Worm (Caenorhabditis elegans) whole organism, young adult: ENCODE data around the gene F52D2.7.

Experiments used
- B0336.3 ChIP-seq: fragments of 200-800 bp; sonication (Bioruptor generic); IDR thresholded peaks from 2 replicates; pipeline ENCODE4 v1.3.6; 2022; ENCODE audit warnings: missing genetic modification characterization, missing compliant biosample characterization
- F57C9.4 ChIP-seq: sonication (generic microtip); optimal IDR thresholded peaks from 2 replicates; lab custom pipeline; 2017; ENCODE audit warnings: mild to moderate bottlenecking, missing genetic modification characterization, missing compliant biosample characterization
- efl-1 ChIP-seq: fragments of 150-350 bp; optimal IDR thresholded peaks from 2 replicates; lab custom pipeline; 2014; ENCODE audit warnings: missing biosample characterization, missing genetic modification reagents, missing genetic modification characterization
- nhr-90 ChIP-seq: sonication (generic microtip); optimal IDR thresholded peaks from 2 replicates; lab custom pipeline; 2016; ENCODE audit warnings: missing genotype, mild to moderate bottlenecking, missing genetic modification characterization, missing compliant biosample characterization
- unc-130 ChIP-seq: sonication (generic microtip); optimal IDR thresholded peaks from 2 replicates; lab custom pipeline; 2016; ENCODE audit warnings: missing genetic modification reagents, missing genetic modification characterization, missing compliant biosample characterization
- unc-62 ChIP-seq: fragments of 150-350 bp; optimal IDR thresholded peaks from 2 replicates; lab custom pipeline; 2014; ENCODE audit warnings: missing biosample characterization, missing genetic modification reagents, missing genetic modification characterization

- TF ChIP-seq unc-130 (GFP tag; lab: Kevin White, UChicago): no peak
- no peak for TF ChIP-seq B0336.3 (GFP tag; lab: Robert Waterston, UW)
- TF ChIP-seq nhr-90 (tag; lab: Kevin White, UChicago): no peak
- no peak for TF ChIP-seq F57C9.4 (tag; lab: Kevin White, UChicago)
- TF ChIP-seq unc-62 (GFP tag; lab: Kevin White, UChicago): no peak
- no peak for TF ChIP-seq efl-1
Measured at ce11 chrX:1962273-1962672, at the start of gene F52D2.7.
